Fruit fly (Drosophila melanogaster): ENCODE results near the gene Vap33.

Vap33 gene

dm6 chrX:3968346-3969044 is 19.7 kb downstream of the Vap33 start, which contains the start of gene CG6428:
Gene CG6428 (minus strand): TSS chrX:3968655.
- TF ChIP-seq br (optimal IDR thresholded peaks at IDR 0.05) (no peak), exex (tag; optimal IDR thresholded peaks at IDR 0.05) (peak; percentile 90), Ets65A (GFP tag) (peak; percentile 96), zfh2 (GFP tag; optimal IDR thresholded peaks at IDR 0.05) (peak; percentile 44), YL-1 (GFP tag; optimal IDR thresholded peaks at IDR 0.05) (peak; percentile 18), ftz-f1 (GFP tag; optimal IDR thresholded peaks at IDR 0.05) (no peak), unc-4 (GFP tag; IDR thresholded peaks at IDR 0.05; ENCODE audit: partially characterized antibody) (peak; percentile 71), Atf3 (GFP tag; optimal IDR thresholded peaks at IDR 0.05) (no peak), Elba2 (GFP tag; optimal IDR thresholded peaks at IDR 0.05) (peak; percentile 12), dmrt99B (tag; optimal IDR thresholded peaks at IDR 0.05) (peak; percentile 4), CG16815 (GFP tag; optimal IDR thresholded peaks at IDR 0.05) (no peak), nau (GFP tag; optimal IDR thresholded peaks at IDR 0.05) (no peak), NK7.1 (GFP tag; optimal IDR thresholded peaks at IDR 0.05) (no peak), croc (GFP tag; conservative IDR thresholded peaks at IDR 0.05) (no peak), Opbp (GFP tag; IDR thresholded peaks at IDR 0.05; ENCODE audit: partially characterized antibody) (0 out of 3 replicates have a peak, but pooled peaks have one; percentile 57), cas (GFP tag; IDR thresholded peaks at IDR 0.05) (no peak), hkb (optimal IDR thresholded peaks at IDR 0.05) (no peak), hkb (GFP tag; IDR thresholded peaks at IDR 0.05) (no peak), knrl (GFP tag; IDR thresholded peaks at IDR 0.05; ENCODE audit: partially characterized antibody) (peak; percentile 70; the same call in 2 of the 3 replicates), Neu2 (GFP tag; optimal IDR thresholded peaks at IDR 0.05; ENCODE audit: borderline replicate concordance) (no peak), CG11723 (GFP tag; optimal IDR thresholded peaks at IDR 0.05) (no peak), ci (GFP tag; IDR thresholded peaks at IDR 0.05) (0 out of 3 replicates have a peak, but pooled peaks have one; percentile 36), CG18619 (GFP tag; optimal IDR thresholded peaks at IDR 0.05) (peak; percentile 24), sc (optimal IDR thresholded peaks at IDR 0.05) (no peak), sc (GFP tag; optimal IDR thresholded peaks at IDR 0.05) (no peak), CG8478 (optimal IDR thresholded peaks at IDR 0.05) (no peak), ATbp (GFP tag; optimal IDR thresholded peaks at IDR 0.05) (no peak), Atf6 (GFP tag; IDR thresholded peaks at IDR 0.05) (no peak), Sox100B (GFP tag; optimal IDR thresholded peaks at IDR 0.05) (no peak), HLHmδ (GFP tag; optimal IDR thresholded peaks at IDR 0.05) (no peak), lab (GFP tag; optimal IDR thresholded peaks at IDR 0.05) (peak; percentile 60), CG4707 (GFP tag; optimal IDR thresholded peaks at IDR 0.05) (no peak), CG18262 (tag; optimal IDR thresholded peaks at IDR 0.05) (peak; percentile 26), Dad (GFP tag; optimal IDR thresholded peaks at IDR 0.05) (no peak), Fer1 (GFP tag; optimal IDR thresholded peaks at IDR 0.05) (no peak), sisA (GFP tag; IDR thresholded peaks at IDR 0.05) (peak; percentile 35; the same call in 1 of the 2 replicates), CG13775 (GFP tag; optimal IDR thresholded peaks at IDR 0.05) (peak; percentile 50), Gug (GFP tag; IDR thresholded peaks at IDR 0.05) (peak; percentile 57; the same call in 1 of the 4 replicates), CG9215 (GFP tag; IDR thresholded peaks at IDR 0.05) (no peak), Stat92E (GFP tag; optimal IDR thresholded peaks at IDR 0.05) (no peak), CG8281 (tag; optimal IDR thresholded peaks at IDR 0.05) (no peak), ind (GFP tag; optimal IDR thresholded peaks at IDR 0.05) (peak; percentile 47), CG4404 (GFP tag; IDR thresholded peaks at IDR 0.05) (no peak), B-H1 (GFP tag; IDR thresholded peaks at IDR 0.05) (no peak), CG42726 (GFP tag; IDR thresholded peaks at IDR 0.05; ENCODE audit: partially characterized antibody) (0 out of 2 replicates have a peak, but pooled peaks have one; percentile 45), MTF-1 (GFP tag; optimal IDR thresholded peaks at IDR 0.05; ENCODE audit: borderline replicate concordance) (no peak), zfh1 (GFP tag; IDR thresholded peaks at IDR 0.05) (peak; percentile 33; the same call in 2 of the 3 replicates), Vsx1 (GFP tag; optimal IDR thresholded peaks at IDR 0.05) (no peak), CG13287 (GFP tag; IDR thresholded peaks at IDR 0.05; ENCODE audit: partially characterized antibody) (peak; percentile 82), CG4282 (GFP tag; optimal IDR thresholded peaks at IDR 0.05) (no peak)

Measured in whole organism, embryonic.